Fruit fly (Drosophila melanogaster) whole organism, wandering third instar larva: ENCODE results near the gene tai.

Experiments
- Abd-B ChIP-seq: fragments of >200 bp; optimal IDR thresholded peaks from 2 replicates; lab custom pipeline; 2017; ENCODE audit warnings: missing biosample characterization, missing genetic modification characterization
- CG32264 ChIP-seq: fragments of 200-800 bp; sonication (Bioruptor generic); optimal IDR thresholded peaks from 2 replicates; lab custom pipeline; 2016; ENCODE audit warnings: missing biosample characterization, missing genetic modification characterization
- CG9705 ChIP-seq: fragments of 200-800 bp; sonication (Bioruptor generic); optimal IDR thresholded peaks from 2 replicates; lab custom pipeline; 2018; ENCODE audit warnings: missing biosample characterization, mild to moderate bottlenecking, missing genetic modification characterization
- CrebA ChIP-seq: fragments of 200-800 bp; sonication (Bioruptor generic); optimal IDR thresholded peaks from 2 replicates; lab custom pipeline; 2016; ENCODE audit warnings: missing biosample characterization, mild to moderate bottlenecking, missing genetic modification characterization, borderline replicate concordance
- Dfd ChIP-seq: fragments of >200 bp; optimal IDR thresholded peaks from 2 replicates; lab custom pipeline; 2017; ENCODE audit warnings: missing biosample characterization, missing genetic modification characterization
- Dif ChIP-seq: fragments of 200-275, 200-300 bp; sonication (Bioruptor generic); optimal IDR thresholded peaks from 2 replicates; lab custom pipeline; 2018; ENCODE audit warnings: missing biosample characterization, missing genetic modification characterization; ENCODE audit not compliant: partially characterized antibody
- GATAd ChIP-seq: sonication (Bioruptor generic); optimal IDR thresholded peaks from 2 replicates; lab custom pipeline; 2016; ENCODE audit warnings: missing biosample characterization, missing genetic modification characterization
- HLH106 ChIP-seq: fragments of 200-800 bp; optimal IDR thresholded peaks from 3 replicates; lab custom pipeline; 2019; ENCODE audit warnings: missing biosample characterization, mild to moderate bottlenecking, missing genetic modification characterization, moderate library complexity
- Hnf4 ChIP-seq: fragments of 200-800 bp; sonication (Bioruptor generic); optimal IDR thresholded peaks from 2 replicates; lab custom pipeline; 2016; ENCODE audit warnings: missing biosample characterization, mild to moderate bottlenecking, missing genetic modification characterization
- Hr78 ChIP-seq: fragments of >200 bp; optimal IDR thresholded peaks from 2 replicates; lab custom pipeline; 2017; ENCODE audit warnings: missing biosample characterization, missing genetic modification characterization
- Hr83 ChIP-seq: fragments of 200-300 bp; sonication (Bioruptor generic); optimal IDR thresholded peaks from 2 replicates; lab custom pipeline; 2016; ENCODE audit warnings: missing biosample characterization, mild to moderate bottlenecking, missing genetic modification characterization, moderate library complexity; ENCODE audit not compliant: poor library complexity, severe bottlenecking
- Jra ChIP-seq: sonication (Bioruptor generic); optimal IDR thresholded peaks from 2 replicates; lab custom pipeline; 2016; ENCODE audit warnings: missing biosample characterization, missing genetic modification characterization
- Mio ChIP-seq: sonication (Bioruptor generic); optimal IDR thresholded peaks from 2 replicates; lab custom pipeline; 2016; ENCODE audit warnings: missing biosample characterization, missing genetic modification characterization
- Myc ChIP-seq: fragments of >200 bp; optimal IDR thresholded peaks from 2 replicates; lab custom pipeline; 2017
- N ChIP-seq: fragments of >200 bp; optimal IDR thresholded peaks from 2 replicates; lab custom pipeline; 2018; ENCODE audit warnings: missing biosample characterization, missing external identifiers, missing genetic modification characterization
- OdsH ChIP-seq: fragments of 200-800 bp; sonication (Bioruptor generic); optimal IDR thresholded peaks from 2 replicates; lab custom pipeline; 2016; ENCODE audit warnings: missing biosample characterization, mild to moderate bottlenecking, missing genetic modification characterization
- Rel ChIP-seq, 2 experiments: fragments of 200-800 bp; sonication (Bioruptor generic) in 1 of 2; optimal IDR thresholded peaks; 2 replicates in 1 of 2; 3 replicates in 1 of 2; lab custom pipeline; 2016 to 2019; ENCODE audit warnings: mild to moderate bottlenecking in 2 of 2, missing biosample characterization in 2 of 2, missing genetic modification characterization in 2 of 2, moderate library complexity in 1 of 2
- Sp1 ChIP-seq: fragments of 200-800 bp; sonication (Bioruptor generic); optimal IDR thresholded peaks from 3 replicates; lab custom pipeline; 2019; ENCODE audit warnings: missing biosample characterization, mild to moderate bottlenecking, missing genetic modification characterization, moderate library complexity
- Vsx2 ChIP-seq: fragments of 200-300, 225-300 bp; sonication (Bioruptor generic); optimal IDR thresholded peaks from 2 replicates; lab custom pipeline; 2018; ENCODE audit warnings: missing biosample characterization, missing genetic modification characterization; ENCODE audit not compliant: partially characterized antibody
- br ChIP-seq: fragments of 200-800 bp; sonication (Bioruptor generic); optimal IDR thresholded peaks from 2 replicates; lab custom pipeline; 2016; ENCODE audit warnings: missing biosample characterization, missing genetic modification characterization
- brk ChIP-seq: fragments of 200-800 bp; sonication (Bioruptor generic); optimal IDR thresholded peaks from 2 replicates; lab custom pipeline; 2016; ENCODE audit warnings: missing biosample characterization, mild to moderate bottlenecking, missing genetic modification characterization
- dl ChIP-seq, 2 experiments: fragments of 175-275, 200-275 bp in 1 of 2; fragments of 200-275 bp in 1 of 2; sonication (Bioruptor generic); optimal IDR thresholded peaks; lab custom pipeline; 2018; ENCODE audit warnings: mild to moderate bottlenecking in 2 of 2, missing biosample characterization in 2 of 2, missing genetic modification characterization in 2 of 2, moderate library complexity in 2 of 2; ENCODE audit not compliant: partially characterized antibody in 2 of 2, insufficient read depth in 1 of 2
- dmrt93B ChIP-seq: fragments of 200-800 bp; sonication (Bioruptor generic); optimal IDR thresholded peaks from 2 replicates; lab custom pipeline; 2018; ENCODE audit warnings: missing biosample characterization, mild to moderate bottlenecking, missing genetic modification characterization
- dsf ChIP-seq: sonication (Bioruptor generic); optimal IDR thresholded peaks from 2 replicates; lab custom pipeline; 2016; ENCODE audit warnings: missing biosample characterization, missing genetic modification characterization, borderline replicate concordance
- ey ChIP-seq: fragments of 200-800 bp; sonication (Bioruptor generic); optimal IDR thresholded peaks from 2 replicates; lab custom pipeline; 2016; ENCODE audit warnings: missing biosample characterization, missing genetic modification characterization
- foxo ChIP-seq, 2 experiments: fragments of 200-800 bp; sonication (Bioruptor generic); optimal IDR thresholded peaks; 2 replicates in 1 of 2; 3 replicates in 1 of 2; lab custom pipeline; 2016 to 2017; ENCODE audit warnings: missing biosample characterization in 2 of 2, missing genetic modification characterization in 2 of 2
- fru ChIP-seq: fragments of 200-800 bp; sonication (Bioruptor generic); optimal IDR thresholded peaks from 3 replicates; lab custom pipeline; 2016; ENCODE audit warnings: missing biosample characterization, mild to moderate bottlenecking, missing genetic modification characterization
- h ChIP-seq: fragments of 200-800 bp; sonication (Bioruptor generic); optimal IDR thresholded peaks from 3 replicates; lab custom pipeline; 2016; ENCODE audit warnings: missing biosample characterization, mild to moderate bottlenecking, missing genetic modification characterization
- jim ChIP-seq: fragments of 175-275, 200-325 bp; sonication (Bioruptor generic); optimal IDR thresholded peaks from 2 replicates; lab custom pipeline; 2016; ENCODE audit warnings: missing biosample characterization, mild to moderate bottlenecking, missing genetic modification characterization
- lola ChIP-seq: fragments of >200 bp; optimal IDR thresholded peaks from 2 replicates; lab custom pipeline; 2017; ENCODE audit warnings: missing biosample characterization, missing genetic modification characterization
- pan ChIP-seq: fragments of >200 bp; optimal IDR thresholded peaks from 2 replicates; lab custom pipeline; 2017
- psq ChIP-seq: fragments of 200-800 bp; sonication (Bioruptor generic); optimal IDR thresholded peaks from 3 replicates; lab custom pipeline; 2017; ENCODE audit warnings: missing biosample characterization, mild to moderate bottlenecking, missing genetic modification characterization, moderate library complexity
- rgr ChIP-seq: fragments of 200-800 bp; sonication (Bioruptor generic); optimal IDR thresholded peaks from 3 replicates; lab custom pipeline; 2016; ENCODE audit warnings: missing biosample characterization, mild to moderate bottlenecking, missing genetic modification characterization
- sage ChIP-seq: fragments of 200-800 bp; sonication (Bioruptor generic); optimal IDR thresholded peaks from 2 replicates; lab custom pipeline; 2016; ENCODE audit warnings: missing biosample characterization, mild to moderate bottlenecking, missing genetic modification characterization
- sv ChIP-seq: fragments of 200-800 bp; sonication (Bioruptor generic); optimal IDR thresholded peaks from 3 replicates; lab custom pipeline; 2016; ENCODE audit warnings: missing biosample characterization, missing genetic modification characterization
- tai ChIP-seq: sonication (Bioruptor generic); optimal IDR thresholded peaks from 2 replicates; lab custom pipeline; 2016; ENCODE audit warnings: missing biosample characterization, missing genetic modification characterization
- usp ChIP-seq: fragments of >200 bp; optimal IDR thresholded peaks from 2 replicates; lab custom pipeline; 2017; ENCODE audit warnings: missing biosample characterization, missing genetic modification characterization
- woc ChIP-seq: sonication (Bioruptor generic); optimal IDR thresholded peaks from 2 replicates; lab custom pipeline; 2016; ENCODE audit warnings: missing biosample characterization, mild to moderate bottlenecking, missing genetic modification characterization

tai gene

dm6 chr2L:9172866-9173265, 6.3 kb downstream of the tai start:
- TF ChIP-seq N (GFP tag; lab: Kevin White, UChicago) (no peak), lola (no peak), Mio (no peak), woc (GFP tag; lab: Kevin White, UChicago) (no peak), foxo (GFP tag; optimal IDR thresholded peaks at IDR 0.05; lab: Kevin White, UChicago) (no peak), HLH106 (tag; lab: Kevin White, UChicago) (no peak), Sp1 (GFP tag; lab: Kevin White, UChicago) (no peak), Dfd (GFP tag; lab: Kevin White, UChicago) (no peak), ey (GFP tag; lab: Kevin White, UChicago) (no peak), h (no peak), dmrt93B (GFP tag; lab: Kevin White, UChicago) (no peak), Hr78 (GFP tag; lab: Kevin White, UChicago) (no peak)

- TF ChIP-seq Abd-B (no peak), tai (GFP tag; lab: Kevin White, UChicago) (peak; percentile 54)
Measured at dm6 chr2L:9173343-9173742, 6.8 kb downstream of the tai start.

- TF ChIP-seq ey (GFP tag; lab: Kevin White, UChicago) (no peak), usp (no peak), sv (GFP tag; lab: Kevin White, UChicago) (no peak), Abd-B (no peak), foxo (GFP tag; optimal IDR thresholded peaks at IDR 0.05; lab: Kevin White, UChicago) (no peak), N (GFP tag; lab: Kevin White, UChicago) (no peak)
Measured at dm6 chr2L:9173857-9174593, 7.4 kb downstream of the tai start.

- TF ChIP-seq pan (no peak), foxo (GFP tag; optimal IDR thresholded peaks at IDR 0.05; lab: Kevin White, UChicago) (peak in 1 of 2 experiments; percentile 91), woc (GFP tag; lab: Kevin White, UChicago) (no peak), jim (GFP tag; lab: Kevin White, UChicago) (no peak), CG9705 (no peak), Jra (GFP tag; lab: Kevin White, UChicago) (peak; percentile 26), Hr83 (GFP tag; lab: Kevin White, UChicago) (peak; percentile 65), Hr78 (GFP tag; lab: Kevin White, UChicago) (no peak), dmrt93B (GFP tag; lab: Kevin White, UChicago) (no peak), Hnf4 (GFP tag; lab: Kevin White, UChicago) (no peak), Rel (GFP tag; optimal IDR thresholded peaks at IDR 0.05; lab: Kevin White, UChicago) (peak; percentile 93), Rel (tag; optimal IDR thresholded peaks at IDR 0.05; lab: Kevin White, UChicago) (peak; percentile 49), Vsx2 (GFP tag; lab: Kevin White, UChicago) (no peak), h (peak; percentile 2), OdsH (no peak), Mio (no peak), CG32264 (GFP tag; lab: Kevin White, UChicago) (peak; percentile 77), lola (no peak), sv (GFP tag; lab: Kevin White, UChicago) (no peak), br (GFP tag; lab: Kevin White, UChicago) (no peak), HLH106 (tag; lab: Kevin White, UChicago) (no peak), brk (GFP tag; lab: Kevin White, UChicago) (peak; percentile 88), dl (GFP tag; optimal IDR thresholded peaks at IDR 0.05; lab: Kevin White, UChicago; ENCODE audit: insufficient read depth in 1 of 2, partially characterized antibody in 2 of 2) (no peak), Sp1 (GFP tag; lab: Kevin White, UChicago) (peak; percentile 67), GATAd (GFP tag; lab: Kevin White, UChicago) (no peak), Dif (GFP tag; lab: Kevin White, UChicago) (peak; percentile 39), Myc (lab: Kevin White, UChicago) (no peak), tai (GFP tag; lab: Kevin White, UChicago) (peak; percentile 63), Dfd (GFP tag; lab: Kevin White, UChicago) (no peak), Abd-B (no peak), fru (GFP tag; lab: Kevin White, UChicago) (no peak), psq (no peak), rgr (GFP tag; lab: Kevin White, UChicago) (peak; percentile 8), N (GFP tag; lab: Kevin White, UChicago) (no peak), ey (GFP tag; lab: Kevin White, UChicago) (no peak), dsf (GFP tag; lab: Kevin White, UChicago) (no peak), usp (no peak), sage (GFP tag; lab: Kevin White, UChicago) (peak; percentile 87), CrebA (GFP tag; lab: Kevin White, UChicago) (peak; percentile 96)
Measured at dm6 chr2L:9175172-9175571, 8.6 kb downstream of the tai start.
